Worm (Caenorhabditis elegans) whole organism, L2 larva: Measurements from ENCODE around the gene moc-6.

ENCODE experiments used
- crh-2 ChIP-seq: sonication (generic microtip); optimal IDR thresholded peaks from 2 replicates; lab custom pipeline; 2017; ENCODE audit warnings: missing biosample characterization, missing genetic modification characterization
- egl-27 ChIP-seq: sonication (generic microtip); optimal IDR thresholded peaks from 3 replicates; lab custom pipeline; 2017; ENCODE audit warnings: missing biosample characterization, missing genetic modification reagents, missing genetic modification characterization
- lin-13 ChIP-seq: fragments of 150-350 bp; optimal IDR thresholded peaks from 2 replicates; lab custom pipeline; 2014; ENCODE audit warnings: missing biosample characterization, missing genetic modification reagents, missing genetic modification characterization
- nhr-12 ChIP-seq: fragments of 150-350 bp; optimal IDR thresholded peaks from 2 replicates; lab custom pipeline; 2014; ENCODE audit warnings: missing biosample characterization, missing genetic modification characterization
- nhr-237 ChIP-seq: fragments of 150-350 bp; optimal IDR thresholded peaks from 2 replicates; lab custom pipeline; 2014; ENCODE audit warnings: missing biosample characterization, missing genetic modification characterization
- zag-1 ChIP-seq: fragments of 150-350 bp; optimal IDR thresholded peaks from 2 replicates; lab custom pipeline; 2014; ENCODE audit warnings: missing biosample characterization, missing genetic modification characterization

- no peak for TF ChIP-seq nhr-237 (tag; lab: Kevin White, UChicago)
- TF ChIP-seq zag-1 (tag; lab: Kevin White, UChicago) = no peak
- TF ChIP-seq egl-27 (tag; lab: Kevin White, UChicago) = no peak
- no peak for TF ChIP-seq crh-2 (tag; lab: Kevin White, UChicago)
- TF ChIP-seq lin-13 (GFP tag; lab: Kevin White, UChicago) = no peak
- no peak for TF ChIP-seq nhr-12
These were observed 29.1 kb downstream of the moc-6 start for ce11 chrIII:5224908-5225307.
